Worm (Caenorhabditis elegans) whole organism, midembryonic: Measurements from ENCODE around the gene C07G3.8.

Experiments used
- flt-1 ChIP-seq: fragments of 200-800 bp; sonication (Bioruptor generic); IDR thresholded peaks from 2 replicates; pipeline ENCODE4 v1.3.6; 2022; ENCODE audit warnings: missing genetic modification characterization, missing compliant biosample characterization
- klf-2 ChIP-seq: fragments of 200-800 bp; sonication (Bioruptor generic); conservative IDR thresholded peaks from 2 replicates; pipeline ENCODE4 v1.3.6; 2022; ENCODE audit warnings: missing genetic modification reagents, missing genetic modification characterization, missing compliant biosample characterization
- ref-1 ChIP-seq: fragments of 200-800 bp; sonication (Bioruptor generic); conservative IDR thresholded peaks from 2 replicates; pipeline ENCODE4 v1.3.6; 2022; ENCODE audit warnings: missing genetic modification reagents, missing genetic modification characterization, missing compliant biosample characterization

DNA sequence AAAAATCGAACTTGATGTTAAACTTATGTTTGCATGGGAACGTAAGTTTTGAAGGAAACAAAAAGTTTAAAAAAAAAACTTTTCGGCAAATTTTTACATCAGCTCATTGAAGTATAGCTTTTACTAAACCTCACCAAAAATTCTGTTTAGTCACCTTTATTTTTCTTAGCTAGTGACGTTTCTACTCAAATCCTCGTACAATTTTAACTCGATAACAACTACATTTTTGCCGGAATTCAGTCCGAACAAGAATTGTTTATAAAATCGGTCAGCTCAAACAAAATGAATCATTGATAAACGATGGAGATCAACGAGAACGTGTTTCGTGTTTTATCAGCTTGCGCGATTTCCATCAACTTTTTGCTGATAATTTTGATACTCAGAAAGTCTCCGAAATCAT, 24.9 kb upstream of the C07G3.8 start, which contains the start of gene str-260:
- TF ChIP-seq flt-1 = no peak
- TF ChIP-seq ref-1 = no peak
- no peak for TF ChIP-seq klf-2 (GFP tag; lab: Robert Waterston, UW)
